Worm (Caenorhabditis elegans) whole organism, L1 larva: ENCODE data around the gene F08G2.4.

Experiments used
- C04F5.9 ChIP-seq: sonication (generic microtip); optimal IDR thresholded peaks from 2 replicates; lab custom pipeline; 2016; ENCODE audit warnings: missing genetic modification characterization, missing compliant biosample characterization
- C34B4.2 ChIP-seq: sonication (generic microtip); optimal IDR thresholded peaks from 2 replicates; lab custom pipeline; 2017; ENCODE audit warnings: mild to moderate bottlenecking, missing genetic modification characterization, missing compliant biosample characterization
- F16B12.6 ChIP-seq: fragments of 150-350 bp; optimal IDR thresholded peaks from 2 replicates; lab custom pipeline; 2014; ENCODE audit warnings: missing biosample characterization, missing genetic modification characterization
- alr-1 ChIP-seq: fragments of 200-800 bp; sonication (Bioruptor generic); optimal IDR thresholded peaks from 2 replicates; lab custom pipeline; 2018; ENCODE audit warnings: borderline replicate concordance, mild to moderate bottlenecking, missing genetic modification characterization, missing compliant biosample characterization
- aly-2 ChIP-seq: fragments of 150-350 bp; optimal IDR thresholded peaks from 2 replicates; lab custom pipeline; 2014; ENCODE audit warnings: missing biosample characterization, missing genetic modification characterization
- blmp-1 ChIP-seq: fragments of 150-350 bp; optimal IDR thresholded peaks from 2 replicates; lab custom pipeline; 2014; ENCODE audit warnings: missing biosample characterization, missing genetic modification characterization
- ceh-82 ChIP-seq, 3 experiments: fragments of 150-350 bp in 1 of 3; sonication (generic microtip) in 2 of 3; optimal IDR thresholded peaks; 2 replicates each; lab custom pipeline; 2014 to 2017; ENCODE audit warnings: missing biosample characterization in 3 of 3, missing genetic modification characterization in 3 of 3
- ces-1 ChIP-seq: fragments of 150-350 bp; optimal IDR thresholded peaks from 2 replicates; lab custom pipeline; 2014; ENCODE audit warnings: missing biosample characterization, missing genetic modification reagents, missing genetic modification characterization
- dpl-1 ChIP-seq, 3 experiments: fragments of 150-350 bp in 2 of 3; sonication (generic microtip) in 1 of 3; optimal IDR thresholded peaks; 2 replicates each; lab custom pipeline; 2014 to 2017; ENCODE audit warnings: missing biosample characterization in 3 of 3, missing genetic modification characterization in 3 of 3, missing genetic modification reagents in 3 of 3
- egl-13 ChIP-seq: sonication (generic microtip); optimal IDR thresholded peaks from 2 replicates; lab custom pipeline; 2016; ENCODE audit warnings: missing genotype, missing genetic modification reagents, missing genetic modification characterization, missing compliant biosample characterization
- egl-27 ChIP-seq, 2 experiments: fragments of 150-350 bp in 1 of 2; sonication (generic microtip); optimal IDR thresholded peaks; 3 replicates each; lab custom pipeline; 2017 to 2018; ENCODE audit warnings: missing biosample characterization in 2 of 2, missing genetic modification characterization in 2 of 2, missing genetic modification reagents in 2 of 2
- ets-5 ChIP-seq: fragments of 200-800 bp; sonication (Bioruptor generic); IDR thresholded peaks from 2 replicates; pipeline ENCODE4 v1.3.6; 2022; ENCODE audit warnings: missing genetic modification characterization, missing compliant biosample characterization
- fkh-10 ChIP-seq: sonication (generic microtip); optimal IDR thresholded peaks from 2 replicates; lab custom pipeline; 2017; ENCODE audit warnings: missing biosample characterization, missing genetic modification reagents, missing genetic modification characterization
- fkh-4 ChIP-seq: sonication (generic microtip); optimal IDR thresholded peaks from 2 replicates; lab custom pipeline; 2016; ENCODE audit warnings: missing compliant biosample characterization, missing genetic modification characterization, borderline replicate concordance
- fkh-8 ChIP-seq: sonication (generic microtip); optimal IDR thresholded peaks from 2 replicates; lab custom pipeline; 2016; ENCODE audit warnings: mild to moderate bottlenecking, missing genetic modification characterization, missing compliant biosample characterization
- hlh-4 ChIP-seq: sonication (generic microtip); optimal IDR thresholded peaks from 2 replicates; lab custom pipeline; 2016; ENCODE audit warnings: mild to moderate bottlenecking, missing genetic modification characterization, missing compliant biosample characterization
- hpl-2 ChIP-seq: fragments of 150-350 bp; optimal IDR thresholded peaks from 2 replicates; lab custom pipeline; 2014; ENCODE audit warnings: missing biosample characterization, missing genetic modification reagents, missing genetic modification characterization
- jun-1 ChIP-seq: fragments of 150-350 bp; optimal IDR thresholded peaks from 2 replicates; lab custom pipeline; 2014; ENCODE audit warnings: missing biosample characterization, missing genetic modification reagents, missing genetic modification characterization
- lin-13 ChIP-seq: fragments of 150-350 bp; optimal IDR thresholded peaks from 2 replicates; lab custom pipeline; 2014; ENCODE audit warnings: missing biosample characterization, missing genetic modification reagents, missing genetic modification characterization
- lin-14 ChIP-seq: fragments of 200-800 bp; sonication (Bioruptor generic); optimal IDR thresholded peaks from 2 replicates; lab custom pipeline; 2018; ENCODE audit warnings: mild to moderate bottlenecking, missing genetic modification characterization, moderate library complexity, missing compliant biosample characterization
- lin-35 ChIP-seq, 2 experiments: fragments of 150-350 bp; optimal IDR thresholded peaks; 2 replicates each; lab custom pipeline; 2014; ENCODE audit warnings: missing biosample characterization in 2 of 2, missing genetic modification characterization in 2 of 2, missing genetic modification reagents in 2 of 2
- lir-3 ChIP-seq: sonication (generic microtip); optimal IDR thresholded peaks from 2 replicates; lab custom pipeline; 2016; ENCODE audit warnings: mild to moderate bottlenecking, missing genetic modification characterization, moderate library complexity, missing compliant biosample characterization; ENCODE audit not compliant: poor library complexity
- lsy-2 ChIP-seq, 2 experiments: fragments of 150-350 bp; optimal IDR thresholded peaks; 2 replicates each; lab custom pipeline; 2014; ENCODE audit warnings: missing biosample characterization in 2 of 2, missing genetic modification characterization in 2 of 2
- mab-9 ChIP-seq: fragments of 200-800 bp; sonication (Bioruptor generic); IDR thresholded peaks from 2 replicates; pipeline ENCODE4 v1.3.6; 2022; ENCODE audit warnings: missing genetic modification reagents, missing genetic modification characterization, missing compliant biosample characterization
- mdl-1 ChIP-seq, 2 experiments: fragments of 150-350 bp; optimal IDR thresholded peaks; 2 replicates each; lab custom pipeline; 2014 to 2017; ENCODE audit warnings: missing biosample characterization in 2 of 2, missing genetic modification characterization in 2 of 2, inconsistent platforms in 1 of 2
- mef-2 ChIP-seq: fragments of 150-350 bp; optimal IDR thresholded peaks from 2 replicates; lab custom pipeline; 2014; ENCODE audit warnings: missing biosample characterization, missing genetic modification characterization
- mep-1 ChIP-seq: fragments of 150-350 bp; optimal IDR thresholded peaks from 2 replicates; lab custom pipeline; 2014; ENCODE audit warnings: missing biosample characterization, missing genetic modification characterization
- nhr-12 ChIP-seq: sonication (generic microtip); optimal IDR thresholded peaks from 2 replicates; lab custom pipeline; 2017; ENCODE audit warnings: missing biosample characterization, missing genetic modification characterization
- nhr-19 ChIP-seq: fragments of 200-800 bp; sonication (Bioruptor generic); conservative IDR thresholded peaks from 2 replicates; pipeline ENCODE4 v1.3.6; 2022; ENCODE audit warnings: missing genetic modification characterization, missing compliant biosample characterization
- nhr-237 ChIP-seq: fragments of 150-350 bp; optimal IDR thresholded peaks from 2 replicates; lab custom pipeline; 2014; ENCODE audit warnings: missing biosample characterization, missing genetic modification characterization
- nhr-28 ChIP-seq: fragments of 150-350 bp; optimal IDR thresholded peaks from 2 replicates; lab custom pipeline; 2014; ENCODE audit warnings: missing biosample characterization, missing genetic modification characterization
- nhr-47 ChIP-seq: sonication (generic microtip); optimal IDR thresholded peaks from 2 replicates; lab custom pipeline; 2016; ENCODE audit warnings: mild to moderate bottlenecking, missing genetic modification characterization, moderate library complexity, missing compliant biosample characterization
- nhr-71 ChIP-seq: sonication (generic microtip); optimal IDR thresholded peaks from 2 replicates; lab custom pipeline; 2016; ENCODE audit warnings: mild to moderate bottlenecking, missing genetic modification characterization, moderate library complexity, missing compliant biosample characterization
- nhr-76 ChIP-seq: sonication (generic microtip); optimal IDR thresholded peaks from 2 replicates; lab custom pipeline; 2017; ENCODE audit warnings: missing biosample characterization, missing genetic modification characterization
- nhr-77 ChIP-seq: fragments of 150-350 bp; optimal IDR thresholded peaks from 2 replicates; lab custom pipeline; 2014; ENCODE audit warnings: missing biosample characterization, missing genetic modification characterization
- nhr-85 ChIP-seq: sonication (generic microtip); peaks from one replicate; lab custom pipeline; 2016; ENCODE audit warnings: missing genetic modification characterization, inconsistent platforms, missing compliant biosample characterization
- nhr-90 ChIP-seq: sonication (generic microtip); optimal IDR thresholded peaks from 2 replicates; lab custom pipeline; 2016; ENCODE audit warnings: mild to moderate bottlenecking, missing genetic modification characterization, missing compliant biosample characterization; ENCODE audit not compliant: poor library complexity
- pag-3 ChIP-seq: sonication (generic microtip); optimal IDR thresholded peaks from 2 replicates; lab custom pipeline; 2017; ENCODE audit warnings: missing genetic modification characterization, mild to moderate bottlenecking, missing compliant biosample characterization, antibody characterized with exemption, borderline replicate concordance; ENCODE audit not compliant: insufficient read depth
- skn-1 ChIP-seq: fragments of 150-350 bp; optimal IDR thresholded peaks from 2 replicates; lab custom pipeline; 2014; ENCODE audit warnings: missing biosample characterization, missing genetic modification characterization
- sox-4 ChIP-seq: sonication (generic microtip); optimal IDR thresholded peaks from 2 replicates; lab custom pipeline; 2016; ENCODE audit warnings: missing genetic modification characterization, missing compliant biosample characterization
- swsn-7 ChIP-seq: sonication (generic microtip); optimal IDR thresholded peaks from 2 replicates; lab custom pipeline; 2016; ENCODE audit warnings: missing genetic modification characterization, missing compliant biosample characterization
- tbx-2 ChIP-seq: sonication (generic microtip); optimal IDR thresholded peaks from 2 replicates; lab custom pipeline; 2016; ENCODE audit warnings: missing genetic modification characterization, missing compliant biosample characterization
- tlp-1 ChIP-seq: fragments of 150-350 bp; optimal IDR thresholded peaks from 2 replicates; lab custom pipeline; 2014; ENCODE audit warnings: missing biosample characterization, missing genetic modification characterization
- unc-130 ChIP-seq: fragments of 150-350 bp; optimal IDR thresholded peaks from 2 replicates; lab custom pipeline; 2017; ENCODE audit warnings: missing biosample characterization, missing genetic modification characterization, inconsistent platforms
- unc-86 ChIP-seq: sonication (generic microtip); optimal IDR thresholded peaks from 2 replicates; lab custom pipeline; 2016; ENCODE audit warnings: missing genetic modification characterization, missing compliant biosample characterization
- xbp-1 ChIP-seq: sonication (generic microtip); optimal IDR thresholded peaks from 2 replicates; lab custom pipeline; 2016; ENCODE audit warnings: missing genetic modification characterization, missing compliant biosample characterization
- zip-4 ChIP-seq: fragments of 200-800 bp; sonication (Bioruptor generic); optimal IDR thresholded peaks from 2 replicates; lab custom pipeline; 2018; ENCODE audit warnings: mild to moderate bottlenecking, missing genetic modification characterization, moderate library complexity, missing compliant biosample characterization
- ztf-4 ChIP-seq: fragments of 150-350 bp; optimal IDR thresholded peaks from 2 replicates; lab custom pipeline; 2014; ENCODE audit warnings: missing biosample characterization, missing genetic modification characterization

F08G2.4 gene

ce11 chrII:13833505-13833904 lies 3.1 kb downstream of the F08G2.4 start, which contains the start of gene F08G2.5:
TSS of gene F08G2.5 (minus strand) at chrII:13833631.
- TF ChIP-seq skn-1 (tag; lab: Kevin White, UChicago) (no peak), fkh-4 (no peak), lin-35 (GFP tag; optimal IDR thresholded peaks at IDR 0.05; lab: Kevin White, UChicago) (peak in 1 of 2 experiments; percentile 33), hpl-2 (no peak)

- TF ChIP-seq hpl-2, result no peak
- TF ChIP-seq nhr-90, result peak; percentile 98
- peak in 1 of 2 experiments; percentile 89 for TF ChIP-seq mdl-1 (tag; optimal IDR thresholded peaks at IDR 0.05; lab: Kevin White, UChicago)
- peak; percentile 88 for TF ChIP-seq ztf-4 (tag; lab: Kevin White, UChicago)
- peak; percentile 97 for TF ChIP-seq unc-130 (tag; lab: Kevin White, UChicago)
- peak; percentile 74 for TF ChIP-seq mab-9 (GFP tag; lab: Robert Waterston, UW)
- TF ChIP-seq tbx-2 (tag; lab: Kevin White, UChicago), result peak; percentile 94
- TF ChIP-seq ces-1 (GFP tag; lab: Kevin White, UChicago), result no peak
- no peak for TF ChIP-seq C34B4.2 (tag; lab: Kevin White, UChicago)
- peak; percentile 89 for TF ChIP-seq sox-4
- TF ChIP-seq C04F5.9 (tag; lab: Kevin White, UChicago), result peak; percentile 72
- peak; percentile 89 for TF ChIP-seq fkh-8 (tag; lab: Kevin White, UChicago)
- TF ChIP-seq unc-86, result peak; percentile 91
- TF ChIP-seq nhr-77, result peak; percentile 91
- TF ChIP-seq ceh-82 (tag; optimal IDR thresholded peaks at IDR 0.05; lab: Kevin White, UChicago), result peak; percentile 88 to 89 (median 89)
- TF ChIP-seq egl-13 (tag; lab: Kevin White, UChicago), result peak; percentile 94
- peak; percentile 78 for TF ChIP-seq blmp-1 (tag; lab: Kevin White, UChicago)
- TF ChIP-seq lir-3, result peak; percentile 84
- TF ChIP-seq lsy-2 (tag; optimal IDR thresholded peaks at IDR 0.05; lab: Kevin White, UChicago), result peak; percentile 92 to 93
- peak; percentile 88 for TF ChIP-seq zip-4
- TF ChIP-seq F16B12.6 (tag; lab: Kevin White, UChicago), result peak; percentile 65
- peak; percentile 93 for TF ChIP-seq nhr-85 (tag; lab: Kevin White, UChicago)
- TF ChIP-seq skn-1 (tag; lab: Kevin White, UChicago), result peak; percentile 65
- peak; percentile 17 for TF ChIP-seq nhr-12 (tag; lab: Kevin White, UChicago)
- TF ChIP-seq nhr-47 (tag; lab: Kevin White, UChicago), result peak; percentile 98
- peak; percentile 95 for TF ChIP-seq aly-2 (tag; lab: Kevin White, UChicago)
- TF ChIP-seq dpl-1 (GFP tag; optimal IDR thresholded peaks at IDR 0.05; lab: Kevin White, UChicago), result peak; percentile 71 to 81 (median 78)
- peak; percentile 93 for TF ChIP-seq mep-1
- peak; percentile 92 for TF ChIP-seq lin-14 (GFP tag; lab: Kevin White, UChicago)
- peak; percentile 62 for TF ChIP-seq nhr-237 (tag; lab: Kevin White, UChicago)
- TF ChIP-seq pag-3 (tag; lab: Kevin White, UChicago), result no peak
- TF ChIP-seq tlp-1 (tag; lab: Kevin White, UChicago), result no peak
- TF ChIP-seq nhr-76, result peak; percentile 54
- TF ChIP-seq nhr-28, result no peak
- peak; percentile 96 for TF ChIP-seq nhr-71 (tag; lab: Kevin White, UChicago)
- TF ChIP-seq ets-5, result no peak
- TF ChIP-seq swsn-7 (tag; lab: Kevin White, UChicago), result peak; percentile 97
- TF ChIP-seq jun-1 (tag; lab: Kevin White, UChicago), result peak; percentile 94
- peak; percentile 95 for TF ChIP-seq xbp-1 (tag; lab: Kevin White, UChicago)
- peak; percentile 51 for TF ChIP-seq hlh-4 (tag; lab: Kevin White, UChicago)
- TF ChIP-seq egl-27 (tag; optimal IDR thresholded peaks at IDR 0.05; lab: Kevin White, UChicago), result no peak
- TF ChIP-seq mef-2 (tag; lab: Kevin White, UChicago), result peak; percentile 49
- peak; percentile 58 for TF ChIP-seq fkh-4
- TF ChIP-seq alr-1, result no peak
- TF ChIP-seq fkh-10 (GFP tag; lab: Kevin White, UChicago), result peak; percentile 84
- TF ChIP-seq lin-13 (GFP tag; lab: Kevin White, UChicago), result peak; percentile 94
- TF ChIP-seq nhr-19 (GFP tag; lab: Robert Waterston, UW), result peak; percentile 92
These were observed 4.2 kb downstream of the F08G2.4 start for ce11 chrII:13834380-13835194.
